Worm (Caenorhabditis elegans) whole organism, midembryonic: Measurements from ENCODE around the gene plpr-1.

ENCODE experiments used
- T22C8.4 ChIP-seq: fragments of 200-800 bp; sonication (Bioruptor generic); IDR thresholded peaks from 2 replicates; pipeline ENCODE4 v1.3.6; 2022; ENCODE audit warnings: missing genetic modification characterization, missing compliant biosample characterization
- cog-1 ChIP-seq: sonication (generic microtip); optimal IDR thresholded peaks from 2 replicates; lab custom pipeline; 2016; ENCODE audit warnings: missing genetic modification characterization, missing compliant biosample characterization
- flt-1 ChIP-seq: fragments of 200-800 bp; sonication (Bioruptor generic); IDR thresholded peaks from 2 replicates; pipeline ENCODE4 v1.3.6; 2022; ENCODE audit warnings: missing genetic modification characterization, missing compliant biosample characterization
- klf-2 ChIP-seq: fragments of 200-800 bp; sonication (Bioruptor generic); conservative IDR thresholded peaks from 2 replicates; pipeline ENCODE4 v1.3.6; 2022; ENCODE audit warnings: missing genetic modification reagents, missing genetic modification characterization, missing compliant biosample characterization
- med-1 ChIP-seq: sonication (generic microtip); optimal IDR thresholded peaks from 2 replicates; lab custom pipeline; 2017; ENCODE audit warnings: missing genetic modification characterization, mild to moderate bottlenecking, missing compliant biosample characterization, antibody characterized with exemption, missing genetic modification reagents; ENCODE audit not compliant: insufficient read depth
- ref-1 ChIP-seq: fragments of 200-800 bp; sonication (Bioruptor generic); conservative IDR thresholded peaks from 2 replicates; pipeline ENCODE4 v1.3.6; 2022; ENCODE audit warnings: missing genetic modification reagents, missing genetic modification characterization, missing compliant biosample characterization
- tab-1 ChIP-seq: fragments of 200-800 bp; sonication (Bioruptor generic); IDR thresholded peaks from 2 replicates; pipeline ENCODE4 v1.3.6; 2022; ENCODE audit warnings: missing genetic modification characterization, missing compliant biosample characterization
- ztf-23 ChIP-seq: fragments of 200-800 bp; sonication (Bioruptor generic); IDR thresholded peaks from 2 replicates; pipeline ENCODE4 v1.3.6; 2022; ENCODE audit warnings: missing genetic modification reagents, missing genetic modification characterization, missing compliant biosample characterization
- ztf-29 ChIP-seq: fragments of 200-800 bp; sonication (Bioruptor generic); IDR thresholded peaks from 2 replicates; pipeline ENCODE4 v1.3.6; 2022; ENCODE audit warnings: missing genetic modification reagents, missing genetic modification characterization, missing compliant biosample characterization

plpr-1 gene

ce11 chrII:11247414-11247813, 25.3 kb downstream of the plpr-1 start, which contains the start of gene T06D8.10:
Gene T06D8.10, minus strand, starts transcription at chrII:11247514.
- TF ChIP-seq cog-1 = no peak
- TF ChIP-seq T22C8.4 (GFP tag; lab: Robert Waterston, UW) = no peak
- no peak for TF ChIP-seq klf-2
- TF ChIP-seq ztf-23 = no peak

- no peak for TF ChIP-seq cog-1
- TF ChIP-seq T22C8.4 (GFP tag; lab: Robert Waterston, UW) = no peak
- TF ChIP-seq ztf-23 = no peak
- TF ChIP-seq med-1 (GFP tag; lab: Kevin White, UChicago) = no peak
- TF ChIP-seq tab-1 = no peak
Observed at ce11 chrII:11255536-11255935, 33.4 kb downstream of the plpr-1 start, which contains the start of gene T05B9.2. Gene T05B9.2, plus strand, starts transcription at chrII:11255836.

- no peak for TF ChIP-seq T22C8.4 (GFP tag; lab: Robert Waterston, UW)
- no peak for TF ChIP-seq ref-1 (GFP tag; lab: Robert Waterston, UW)
- TF ChIP-seq ztf-29 (GFP tag; lab: Robert Waterston, UW) = no peak
- no peak for TF ChIP-seq klf-2
- TF ChIP-seq tab-1 = no peak
- no peak for TF ChIP-seq ztf-23
- TF ChIP-seq flt-1 (GFP tag; lab: Robert Waterston, UW) = no peak
- TF ChIP-seq med-1 (GFP tag; lab: Kevin White, UChicago) = no peak
- TF ChIP-seq cog-1 = no peak
Observed at ce11 chrII:11259766-11260165, 37.7 kb downstream of the plpr-1 start.

DNA sequence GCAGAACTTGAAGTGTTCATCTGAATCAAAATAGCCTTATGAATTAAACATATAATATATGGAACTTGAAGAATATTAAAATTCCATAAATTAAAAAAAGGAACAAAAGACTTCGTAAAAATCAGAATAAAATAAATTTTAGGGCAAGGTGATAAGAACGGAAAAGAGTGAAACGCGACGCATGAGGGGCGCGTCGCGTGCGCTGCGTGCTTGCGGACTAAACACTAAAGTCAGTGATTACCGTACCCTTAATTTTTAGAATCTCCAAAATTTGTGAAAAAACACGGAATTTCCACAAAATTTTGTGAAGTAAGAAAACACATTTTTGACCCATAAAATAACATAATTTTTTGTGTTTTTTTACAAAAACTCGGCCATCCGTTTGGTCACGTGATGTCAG, 39.1 kb downstream of the plpr-1 start, which contains the start of gene T05B9.1:
Gene T05B9.1 (minus strand): TSS at position 20 of the 400 bp plus-strand sequence.
- TF ChIP-seq klf-2 (no peak), ztf-23 (no peak), med-1 (GFP tag; lab: Kevin White, UChicago) (no peak), tab-1 (no peak), ztf-29 (GFP tag; lab: Robert Waterston, UW) (no peak), ref-1 (GFP tag; lab: Robert Waterston, UW) (no peak), T22C8.4 (GFP tag; lab: Robert Waterston, UW) (no peak), flt-1 (GFP tag; lab: Robert Waterston, UW) (no peak)

DNA sequence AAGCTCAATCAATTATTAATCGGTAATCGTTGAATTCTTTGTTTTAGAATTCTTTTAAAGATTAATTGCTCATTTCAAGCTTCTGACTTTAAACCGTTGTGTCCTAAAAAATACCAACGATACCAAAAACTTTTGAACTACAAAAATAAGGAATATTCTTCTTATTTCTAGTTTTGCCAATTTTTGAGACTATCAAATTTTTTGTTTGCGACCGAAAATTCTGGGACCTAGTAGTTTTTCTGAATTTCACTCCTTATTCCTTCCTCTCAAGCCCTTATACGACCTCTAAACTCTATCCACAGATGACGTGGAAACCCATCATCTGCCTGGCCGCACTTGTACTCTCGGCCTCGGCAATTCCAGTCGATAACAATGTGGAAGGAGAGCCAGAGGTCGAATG, 46.7 kb downstream of the plpr-1 start, which contains the start of gene cut-1:
Gene cut-1 (plus strand): TSS at position 301 of the 400 bp plus-strand sequence.
- TF ChIP-seq tab-1 (no peak), klf-2 (no peak), ztf-29 (GFP tag; lab: Robert Waterston, UW) (no peak), med-1 (GFP tag; lab: Kevin White, UChicago) (no peak), flt-1 (GFP tag; lab: Robert Waterston, UW) (no peak), ref-1 (GFP tag; lab: Robert Waterston, UW) (no peak), T22C8.4 (GFP tag; lab: Robert Waterston, UW) (no peak), cog-1 (no peak), ztf-23 (no peak)

ce11 chrII:11270829-11271228, 48.7 kb downstream of the plpr-1 start:
- TF ChIP-seq ztf-23 (no peak), flt-1 (GFP tag; lab: Robert Waterston, UW) (no peak), cog-1 (no peak), klf-2 (no peak), ref-1 (GFP tag; lab: Robert Waterston, UW) (no peak), ztf-29 (GFP tag; lab: Robert Waterston, UW) (no peak), med-1 (GFP tag; lab: Kevin White, UChicago) (no peak), T22C8.4 (GFP tag; lab: Robert Waterston, UW) (no peak), tab-1 (no peak)

DNA sequence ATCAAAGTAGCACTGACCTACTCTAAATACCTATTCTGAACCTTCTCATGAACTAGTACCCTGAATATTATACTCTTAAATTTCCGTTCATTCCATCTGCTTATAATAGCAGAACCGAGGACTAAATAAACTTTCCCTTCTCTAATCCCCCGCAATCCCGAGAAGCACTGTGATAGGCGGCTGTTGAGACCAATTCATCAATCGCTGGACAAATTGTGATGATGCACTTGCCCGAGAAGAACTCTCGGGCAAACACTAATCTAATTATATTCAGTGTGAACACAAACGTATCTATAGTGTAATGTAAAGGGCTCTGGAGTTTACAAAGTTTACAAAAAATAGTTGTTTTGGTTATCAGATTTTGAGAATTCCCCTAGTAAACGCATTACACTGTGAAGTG, 52.8 kb downstream of the plpr-1 start:
- TF ChIP-seq med-1 (GFP tag; lab: Kevin White, UChicago) = no peak
- TF ChIP-seq T22C8.4 (GFP tag; lab: Robert Waterston, UW) = no peak
- TF ChIP-seq cog-1 = no peak
- TF ChIP-seq klf-2 = no peak
- no peak for TF ChIP-seq ztf-23
- TF ChIP-seq ztf-29 (GFP tag; lab: Robert Waterston, UW) = no peak
- TF ChIP-seq tab-1 = no peak
- no peak for TF ChIP-seq flt-1 (GFP tag; lab: Robert Waterston, UW)
- no peak for TF ChIP-seq ref-1 (GFP tag; lab: Robert Waterston, UW)

ce11 chrII:11275484-11275883, 53.4 kb downstream of the plpr-1 start:
- TF ChIP-seq ztf-29 (GFP tag; lab: Robert Waterston, UW) (no peak), cog-1 (no peak), T22C8.4 (GFP tag; lab: Robert Waterston, UW) (no peak), ztf-23 (no peak)
